Fruit fly (Drosophila melanogaster): Measurements from ENCODE around the gene CkIIalpha-i1.

Gene CkIIalpha-i1

dm6 chr3L:15832146-15832545, 15.4 kb downstream of the CkIIalpha-i1 start, which contains the start of gene CG12713 (continued):
- no peak for TF ChIP-seq CG1024 (GFP tag; IDR thresholded peaks at IDR 0.05)
- TF ChIP-seq phol (tag; optimal IDR thresholded peaks at IDR 0.05): peak; percentile 69
- no peak for TF ChIP-seq emc (GFP tag; optimal IDR thresholded peaks at IDR 0.05)
- no peak for TF ChIP-seq ERR (GFP tag; optimal IDR thresholded peaks at IDR 0.05)
- no peak for TF ChIP-seq MTF-1 (GFP tag; optimal IDR thresholded peaks at IDR 0.05; ENCODE audit: borderline replicate concordance)
- TF ChIP-seq p53 (GFP tag; optimal IDR thresholded peaks at IDR 0.05): no peak
- no peak for TF ChIP-seq bowl (GFP tag; IDR thresholded peaks at IDR 0.05)
- TF ChIP-seq Optix (GFP tag; IDR thresholded peaks at IDR 0.05): no peak
- TF ChIP-seq CG9817 (tag; optimal IDR thresholded peaks at IDR 0.05): no peak
- no peak for TF ChIP-seq CG4730 (GFP tag; IDR thresholded peaks at IDR 0.05)
- no peak for TF ChIP-seq Hmr (GFP tag; optimal IDR thresholded peaks at IDR 0.05)
- no peak for TF ChIP-seq crol (GFP tag; IDR thresholded peaks at IDR 0.05)
- TF ChIP-seq hbn (GFP tag; IDR thresholded peaks at IDR 0.05; ENCODE audit: partially characterized antibody): peak; percentile 76
- TF ChIP-seq CG33557 (GFP tag; optimal IDR thresholded peaks at IDR 0.05): no peak
- TF ChIP-seq fd102C (GFP tag; optimal IDR thresholded peaks at IDR 0.05): no peak
- TF ChIP-seq zen2 (GFP tag; IDR thresholded peaks at IDR 0.05; ENCODE audit: partially characterized antibody): no peak; the same call in 1 of the 3 replicates
- no peak for TF ChIP-seq CG6272 (GFP tag; IDR thresholded peaks at IDR 0.05)
- no peak for TF ChIP-seq Hey (tag; optimal IDR thresholded peaks at IDR 0.05)
- peak; percentile 87 for TF ChIP-seq CG30020 (tag; optimal IDR thresholded peaks at IDR 0.05)
- peak; percentile 13 for TF ChIP-seq her (GFP tag; optimal IDR thresholded peaks at IDR 0.05)
- no peak for TF ChIP-seq ap (GFP tag; IDR thresholded peaks at IDR 0.05)
- no peak for TF ChIP-seq Meics (GFP tag; optimal IDR thresholded peaks at IDR 0.05)
- no peak for TF ChIP-seq CG31365 (tag; optimal IDR thresholded peaks at IDR 0.05)
- no peak for TF ChIP-seq CG3847 (GFP tag; IDR thresholded peaks at IDR 0.05)
- no peak for TF ChIP-seq jumu (GFP tag; optimal IDR thresholded peaks at IDR 0.05)
- no peak for TF ChIP-seq CG13424 (tag; optimal IDR thresholded peaks at IDR 0.05)
- TF ChIP-seq Bgb (GFP tag; IDR thresholded peaks at IDR 0.05; ENCODE audit: partially characterized antibody): peak; percentile 88
- no peak for TF ChIP-seq org-1 (GFP tag; optimal IDR thresholded peaks at IDR 0.05)
- TF ChIP-seq TFAM (GFP tag; optimal IDR thresholded peaks at IDR 0.05): no peak
- TF ChIP-seq Dll (GFP tag; IDR thresholded peaks at IDR 0.05; ENCODE audit: partially characterized antibody): peak; percentile 83
- no peak for TF ChIP-seq sd (tag; optimal IDR thresholded peaks at IDR 0.05)
- peak in 1 of 2 experiments; percentile 54 for TF ChIP-seq eve (GFP tag; optimal IDR thresholded peaks at IDR 0.05)
- TF ChIP-seq slp2 (GFP tag; optimal IDR thresholded peaks at IDR 0.05): no peak
- no peak for TF ChIP-seq h (optimal IDR thresholded peaks at IDR 0.05)
- peak; percentile 6 for TF ChIP-seq maf-S (GFP tag; optimal IDR thresholded peaks at IDR 0.05)
- TF ChIP-seq Kr (GFP tag; optimal IDR thresholded peaks at IDR 0.05): no peak
- TF ChIP-seq Atf6 (GFP tag; IDR thresholded peaks at IDR 0.05): no peak
- no peak for TF ChIP-seq lab (GFP tag; optimal IDR thresholded peaks at IDR 0.05)
- TF ChIP-seq CG7372 (GFP tag; IDR thresholded peaks at IDR 0.05): no peak
- peak; percentile 88 for TF ChIP-seq CG13287 (GFP tag; IDR thresholded peaks at IDR 0.05; ENCODE audit: partially characterized antibody)
- TF ChIP-seq Neu2 (GFP tag; optimal IDR thresholded peaks at IDR 0.05; ENCODE audit: borderline replicate concordance): no peak
- peak; percentile 17 for TF ChIP-seq CG8924 (tag; optimal IDR thresholded peaks at IDR 0.05)
- TF ChIP-seq Chrac-16 (GFP tag; optimal IDR thresholded peaks at IDR 0.05): no peak
- TF ChIP-seq Stat92E (GFP tag; optimal IDR thresholded peaks at IDR 0.05): peak in 1 of 3 experiments; percentile 25
- peak; percentile 82 for TF ChIP-seq CG7963 (GFP tag; IDR thresholded peaks at IDR 0.05; ENCODE audit: partially characterized antibody)
- no peak for TF ChIP-seq psq (GFP tag; optimal IDR thresholded peaks at IDR 0.05)
- no peak for TF ChIP-seq yki (optimal IDR thresholded peaks at IDR 0.05)
- no peak for TF ChIP-seq Trl (optimal IDR thresholded peaks at IDR 0.05)
- no peak for TF ChIP-seq Trl (GFP tag; optimal IDR thresholded peaks at IDR 0.05)
- no peak for TF ChIP-seq Max (GFP tag; optimal IDR thresholded peaks at IDR 0.05)
- TF ChIP-seq wor (GFP tag; IDR thresholded peaks at IDR 0.05): no peak
- TF ChIP-seq CG4282 (GFP tag; optimal IDR thresholded peaks at IDR 0.05): no peak
